Worm (Caenorhabditis elegans): Measurements from ENCODE around the gene K02C4.5.

K02C4.5 gene

DNA sequence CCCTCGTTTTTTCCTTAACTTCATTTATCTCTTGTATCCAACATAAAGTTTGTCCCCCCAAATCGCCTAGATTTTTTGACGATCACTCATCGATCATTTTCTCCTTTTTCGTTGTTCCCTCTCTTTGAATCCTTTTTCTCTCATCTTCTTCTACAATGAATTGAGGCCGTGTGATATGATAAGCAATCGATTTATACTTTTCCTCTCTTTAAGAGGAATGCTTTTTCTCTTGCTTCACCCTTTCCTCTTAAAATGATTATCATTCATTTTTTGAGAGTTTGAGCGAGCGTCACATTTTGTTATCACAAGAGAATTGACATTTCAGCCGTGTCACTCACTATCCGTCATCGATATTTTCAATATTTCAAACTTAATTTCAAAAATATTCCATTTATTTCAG lies at the start of gene K02C4.5:
Gene K02C4.5, plus strand, starts transcription at position 395 of the 400 bp plus-strand sequence.
- TF ChIP-seq fos-1 (tag; optimal IDR thresholded peaks at IDR 0.05) = no peak
- TF ChIP-seq elt-3 (tag; optimal IDR thresholded peaks at IDR 0.05) = peak in 2 of 6 experiments; percentile 50 to 62
- peak; percentile 33 for TF ChIP-seq mep-1 (tag; optimal IDR thresholded peaks at IDR 0.05)
- TF ChIP-seq blmp-1 (tag; optimal IDR thresholded peaks at IDR 0.05) = peak; percentile 89
- TF ChIP-seq nhr-71 (tag; optimal IDR thresholded peaks at IDR 0.05) = peak; percentile 0
- TF ChIP-seq elt-2 (tag; optimal IDR thresholded peaks at IDR 0.05) = peak; percentile 58
- TF ChIP-seq lin-14 (GFP tag; optimal IDR thresholded peaks at IDR 0.05) = peak; percentile 15
- TF ChIP-seq nhr-20 (tag; optimal IDR thresholded peaks at IDR 0.05) = peak; percentile 7
- no peak for TF ChIP-seq zip-4 (GFP tag; optimal IDR thresholded peaks at IDR 0.05)

DNA sequence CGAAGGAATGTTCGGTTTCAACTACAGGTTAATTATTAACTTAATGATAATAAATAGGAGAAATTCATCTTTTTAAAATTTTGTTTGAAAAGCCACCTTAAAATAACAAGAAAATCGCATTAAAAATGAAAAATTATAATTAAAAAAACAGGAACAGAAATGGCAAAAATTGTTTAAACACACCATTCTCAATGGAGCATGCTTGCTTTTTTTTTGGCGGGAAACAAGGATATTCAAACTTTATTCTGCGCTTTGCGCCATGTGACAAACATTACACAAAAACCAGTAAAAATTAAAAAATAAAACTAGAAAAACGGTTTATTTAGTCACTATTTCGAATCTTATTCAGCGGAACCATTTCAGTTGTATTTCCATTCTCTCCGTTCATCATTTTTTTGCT lies 49.5 kb upstream of the K02C4.5 start:
- TF ChIP-seq snu-23 (GFP tag; optimal IDR thresholded peaks at IDR 0.05) (no peak), dpl-1 (GFP tag; optimal IDR thresholded peaks at IDR 0.05) (peak; percentile 28 to 50 (median 35)), egl-13 (tag; optimal IDR thresholded peaks at IDR 0.05) (no peak), lsy-2 (tag; optimal IDR thresholded peaks at IDR 0.05) (no peak), blmp-1 (tag; optimal IDR thresholded peaks at IDR 0.05) (no peak), snpc-4 (tag; optimal IDR thresholded peaks at IDR 0.05) (no peak), nhr-11 (tag; optimal IDR thresholded peaks at IDR 0.05) (no peak), efl-1 (optimal IDR thresholded peaks at IDR 0.05) (peak; percentile 33 to 38), efl-1 (GFP tag; optimal IDR thresholded peaks at IDR 0.05 in 1 of 2) (peak; percentile 59 to 95), unc-30 (tag; optimal IDR thresholded peaks at IDR 0.05) (no peak), vab-15 (tag; optimal IDR thresholded peaks at IDR 0.05) (no peak), hpl-2 (GFP tag; optimal IDR thresholded peaks at IDR 0.05) (no peak), fkh-10 (GFP tag; optimal IDR thresholded peaks at IDR 0.05) (no peak)

DNA sequence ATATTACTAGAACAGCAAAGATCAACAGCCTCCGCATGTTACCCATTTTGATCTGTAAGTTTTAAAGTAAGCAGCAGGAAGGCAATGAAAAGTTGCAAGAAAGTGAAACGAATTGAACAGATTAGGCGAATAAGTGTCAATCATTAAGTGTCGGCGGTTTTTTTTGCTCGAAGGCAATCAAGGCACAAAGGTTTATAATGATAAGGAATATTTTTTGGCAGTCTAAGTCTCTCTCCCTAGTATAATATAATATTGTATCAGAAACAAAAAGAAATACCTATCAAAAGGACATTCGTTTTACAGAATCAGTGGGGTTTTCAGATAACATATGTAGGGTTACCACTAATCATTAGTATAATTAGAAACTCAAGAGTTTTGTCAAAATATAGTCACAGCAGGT lies 45.6 kb upstream of the K02C4.5 start, which contains the start of gene nrf-6:
Gene nrf-6, minus strand, starts transcription at position 52 of the 400 bp plus-strand sequence.
- TF ChIP-seq elt-2 (tag; optimal IDR thresholded peaks at IDR 0.05) = peak; percentile 53
- TF ChIP-seq blmp-1 (tag; optimal IDR thresholded peaks at IDR 0.05) = no peak

DNA sequence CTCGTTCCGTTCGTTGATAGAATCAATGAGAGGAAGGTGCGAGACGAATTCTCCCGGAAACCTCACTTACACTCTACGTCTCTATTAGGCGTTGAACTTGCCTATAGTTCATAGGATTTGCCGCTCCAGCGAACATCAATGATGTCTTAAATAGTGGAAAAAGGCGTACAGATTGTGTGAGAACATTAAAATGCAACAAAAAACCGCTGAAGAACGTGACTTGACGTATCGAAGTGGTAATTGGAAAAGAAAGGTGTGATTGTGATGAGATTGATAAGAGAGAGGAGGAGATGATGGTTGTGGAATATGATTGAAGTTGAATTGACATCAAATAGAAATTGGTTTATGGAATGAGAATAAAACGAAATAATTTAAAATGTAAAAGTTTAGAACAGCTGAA lies 44.2 kb upstream of the K02C4.5 start:
- TF ChIP-seq lin-35 (GFP tag; optimal IDR thresholded peaks at IDR 0.05) (peak in 1 of 2 experiments; percentile 21), unc-62 (GFP tag; optimal IDR thresholded peaks at IDR 0.05) (no peak), nhr-28 (tag; optimal IDR thresholded peaks at IDR 0.05) (no peak), blmp-1 (tag; optimal IDR thresholded peaks at IDR 0.05) (peak; percentile 26), efl-1 (optimal IDR thresholded peaks at IDR 0.05) (no peak), efl-1 (GFP tag; optimal IDR thresholded peaks at IDR 0.05 in 1 of 2) (peak in 1 of 2 experiments; percentile 16), alr-1 (tag; optimal IDR thresholded peaks at IDR 0.05; ENCODE audit: borderline replicate concordance) (no peak), pax-3 (tag; optimal IDR thresholded peaks at IDR 0.05) (no peak), mep-1 (tag; optimal IDR thresholded peaks at IDR 0.05) (peak; percentile 6), lsy-2 (tag; optimal IDR thresholded peaks at IDR 0.05) (peak in 1 of 2 experiments; percentile 8), lin-14 (GFP tag; optimal IDR thresholded peaks at IDR 0.05) (peak; percentile 51)

DNA sequence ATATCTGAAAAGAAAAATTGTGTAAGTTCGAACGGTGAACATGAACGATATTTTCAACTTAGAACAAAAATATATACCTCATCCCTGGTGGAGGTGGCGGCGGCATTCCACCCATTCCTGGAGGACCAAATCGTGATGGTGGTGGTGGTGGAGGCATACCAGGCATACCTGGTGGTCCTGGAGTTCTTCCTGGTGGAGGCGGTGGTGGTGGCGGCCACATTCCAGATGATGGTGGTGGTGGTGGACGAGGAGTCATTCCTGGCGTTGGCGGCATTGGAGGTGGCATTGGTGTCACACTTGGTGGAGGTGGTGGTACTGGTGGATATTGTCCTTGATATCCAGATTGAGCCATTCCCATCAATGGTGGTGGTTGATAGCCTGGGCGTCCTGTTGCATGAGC lies 43.6 kb upstream of the K02C4.5 start:
- no peak for TF ChIP-seq unc-30 (tag; optimal IDR thresholded peaks at IDR 0.05)
- TF ChIP-seq snpc-4 (tag; optimal IDR thresholded peaks at IDR 0.05) = no peak
- TF ChIP-seq nhr-77 (tag; optimal IDR thresholded peaks at IDR 0.05) = no peak
- no peak for TF ChIP-seq lin-35 (GFP tag; optimal IDR thresholded peaks at IDR 0.05)
- no peak for TF ChIP-seq tlp-1 (tag; optimal IDR thresholded peaks at IDR 0.05)
- TF ChIP-seq hlh-17 (GFP tag; optimal IDR thresholded peaks at IDR 0.05; ENCODE audit: borderline replicate concordance) = no peak
- TF ChIP-seq efl-3 (GFP tag; optimal IDR thresholded peaks at IDR 0.05) = no peak
- TF ChIP-seq C16A3.4 (tag; optimal IDR thresholded peaks at IDR 0.05) = no peak
- TF ChIP-seq nhr-11 (tag; optimal IDR thresholded peaks at IDR 0.05) = no peak
- no peak for TF ChIP-seq lin-15B (tag; optimal IDR thresholded peaks at IDR 0.05)
- no peak for TF ChIP-seq sup-37 (GFP tag; optimal IDR thresholded peaks at IDR 0.05)
- TF ChIP-seq nhr-76 (tag; optimal IDR thresholded peaks at IDR 0.05) = no peak
- no peak for TF ChIP-seq skn-1 (tag; optimal IDR thresholded peaks at IDR 0.05)
- no peak for TF ChIP-seq lin-39 (tag; optimal IDR thresholded peaks at IDR 0.05)
- no peak for TF ChIP-seq snu-23 (GFP tag; optimal IDR thresholded peaks at IDR 0.05)
- TF ChIP-seq efl-1 (optimal IDR thresholded peaks at IDR 0.05) = no peak
- TF ChIP-seq efl-1 (GFP tag; optimal IDR thresholded peaks at IDR 0.05 in 1 of 2) = no peak
- no peak for TF ChIP-seq unc-86 (tag; optimal IDR thresholded peaks at IDR 0.05)
